Worm (Caenorhabditis elegans): ENCODE results near the gene Y25C1A.13.

Y25C1A.13 gene

ce11 chrII:3105765-3106164 lies 5.3 kb downstream of the Y25C1A.13 start, which contains the start of gene clec-122:
Gene clec-122 (plus strand): TSS chrII:3106065.
- TF ChIP-seq eor-1 (tag; optimal IDR thresholded peaks at IDR 0.05) (no peak), ZK546.5 (tag; optimal IDR thresholded peaks at IDR 0.05) (no peak), nhr-76 (tag; optimal IDR thresholded peaks at IDR 0.05) (no peak), unc-39 (tag; optimal IDR thresholded peaks at IDR 0.05) (no peak), unc-62 (GFP tag; optimal IDR thresholded peaks at IDR 0.05) (no peak), skn-1 (tag; optimal IDR thresholded peaks at IDR 0.05) (no peak), ceh-28 (tag; optimal IDR thresholded peaks at IDR 0.05) (no peak), ama-1 (optimal IDR thresholded peaks at IDR 0.05) (no peak), pqm-1 (tag; optimal IDR thresholded peaks at IDR 0.05) (no peak)

ce11 chrII:3102018-3102417 lies 9.0 kb downstream of the Y25C1A.13 start, which contains the start of gene clec-121:
Gene clec-121 (plus strand): TSS chrII:3102318.
- TF ChIP-seq nhr-12 (tag; optimal IDR thresholded peaks at IDR 0.05) (no peak), egl-27 (tag; optimal IDR thresholded peaks at IDR 0.05) (no peak), ZK546.5 (tag; optimal IDR thresholded peaks at IDR 0.05) (no peak), aly-2 (tag; optimal IDR thresholded peaks at IDR 0.05) (no peak), nhr-67 (tag; optimal IDR thresholded peaks at IDR 0.05) (no peak), nfya-1 (tag; optimal IDR thresholded peaks at IDR 0.05; ENCODE audit: insufficient read depth) (no peak), pha-4 (tag; optimal IDR thresholded peaks at IDR 0.05) (no peak), elt-3 (tag; optimal IDR thresholded peaks at IDR 0.05) (no peak), egl-5 (tag; optimal IDR thresholded peaks at IDR 0.05) (no peak), nhr-237 (tag; optimal IDR thresholded peaks at IDR 0.05) (no peak), nhr-23 (tag; optimal IDR thresholded peaks at IDR 0.05) (no peak), daf-12 (tag; optimal IDR thresholded peaks at IDR 0.05) (no peak), ama-1 (optimal IDR thresholded peaks at IDR 0.05) (no peak), nhr-77 (tag; optimal IDR thresholded peaks at IDR 0.05) (no peak), sea-2 (GFP tag; optimal IDR thresholded peaks at IDR 0.05) (no peak), eor-1 (tag; optimal IDR thresholded peaks at IDR 0.05) (no peak), mdl-1 (tag; optimal IDR thresholded peaks at IDR 0.05) (no peak), lin-15B (tag; optimal IDR thresholded peaks at IDR 0.05) (no peak), ztf-4 (tag; optimal IDR thresholded peaks at IDR 0.05) (no peak)

- TF ChIP-seq fkh-10 (GFP tag; optimal IDR thresholded peaks at IDR 0.05) = no peak
- TF ChIP-seq pqm-1 (tag; optimal IDR thresholded peaks at IDR 0.05) = no peak
- no peak for TF ChIP-seq mdl-1 (tag; optimal IDR thresholded peaks at IDR 0.05)
- no peak for TF ChIP-seq pha-4 (tag; optimal IDR thresholded peaks at IDR 0.05)
- no peak for TF ChIP-seq tbx-2 (tag; optimal IDR thresholded peaks at IDR 0.05)
- no peak for TF ChIP-seq sea-2 (GFP tag; optimal IDR thresholded peaks at IDR 0.05)
- no peak for TF ChIP-seq zag-1 (tag; optimal IDR thresholded peaks at IDR 0.05)
- TF ChIP-seq ceh-82 (tag; optimal IDR thresholded peaks at IDR 0.05) = no peak
- TF ChIP-seq nhr-12 (tag; optimal IDR thresholded peaks at IDR 0.05) = no peak
- TF ChIP-seq unc-62 (GFP tag; optimal IDR thresholded peaks at IDR 0.05) = no peak
- TF ChIP-seq fos-1 (tag; optimal IDR thresholded peaks at IDR 0.05) = no peak
- TF ChIP-seq ztf-4 (tag; optimal IDR thresholded peaks at IDR 0.05) = no peak
- no peak for TF ChIP-seq nhr-76 (tag; optimal IDR thresholded peaks at IDR 0.05)
- no peak for TF ChIP-seq R02D3.7 (tag; optimal IDR thresholded peaks at IDR 0.05)
- no peak for TF ChIP-seq nfya-1 (tag; optimal IDR thresholded peaks at IDR 0.05; ENCODE audit: insufficient read depth)
- TF ChIP-seq snpc-4 (tag; optimal IDR thresholded peaks at IDR 0.05) = no peak
- no peak for TF ChIP-seq nhr-77 (tag; optimal IDR thresholded peaks at IDR 0.05)
- no peak for TF ChIP-seq lsy-12 (tag; optimal IDR thresholded peaks at IDR 0.05)
- TF ChIP-seq daf-12 (tag; optimal IDR thresholded peaks at IDR 0.05) = no peak
These were observed 10.5 kb downstream of the Y25C1A.13 start, which contains the start of gene srg-24 for ce11 chrII:3100546-3100945. Gene srg-24 (minus strand): TSS chrII:3100646.

ce11 chrII:3096857-3097256 lies 14.2 kb downstream of the Y25C1A.13 start, which contains the start of gene Y25C1A.14:
Gene Y25C1A.14 (minus strand): TSS chrII:3096957.
- no peak for TF ChIP-seq nhr-25 (tag; optimal IDR thresholded peaks at IDR 0.05)
- TF ChIP-seq unc-62 (GFP tag; optimal IDR thresholded peaks at IDR 0.05) = no peak
- TF ChIP-seq elt-3 (tag; optimal IDR thresholded peaks at IDR 0.05) = no peak
- no peak for TF ChIP-seq ama-1 (optimal IDR thresholded peaks at IDR 0.05)
- no peak for TF ChIP-seq nhr-28 (tag; optimal IDR thresholded peaks at IDR 0.05)
- TF ChIP-seq R02D3.7 (tag; optimal IDR thresholded peaks at IDR 0.05) = no peak
- TF ChIP-seq tbx-2 (tag; optimal IDR thresholded peaks at IDR 0.05) = no peak
- no peak for TF ChIP-seq egl-5 (tag; optimal IDR thresholded peaks at IDR 0.05)
- TF ChIP-seq snpc-4 (tag; optimal IDR thresholded peaks at IDR 0.05) = no peak
- TF ChIP-seq sea-2 (GFP tag; optimal IDR thresholded peaks at IDR 0.05) = no peak
- no peak for TF ChIP-seq lsy-12 (tag; optimal IDR thresholded peaks at IDR 0.05)
- TF ChIP-seq nhr-11 (tag; optimal IDR thresholded peaks at IDR 0.05) = no peak
- no peak for TF ChIP-seq egl-27 (tag; optimal IDR thresholded peaks at IDR 0.05)
- no peak for TF ChIP-seq nhr-77 (tag; optimal IDR thresholded peaks at IDR 0.05)
- no peak for TF ChIP-seq fos-1 (tag; optimal IDR thresholded peaks at IDR 0.05)
- no peak for TF ChIP-seq daf-12 (tag; optimal IDR thresholded peaks at IDR 0.05)
- no peak for TF ChIP-seq ceh-16 (tag; optimal IDR thresholded peaks at IDR 0.05)
- TF ChIP-seq nhr-237 (tag; optimal IDR thresholded peaks at IDR 0.05) = no peak
- TF ChIP-seq ZK546.5 (tag; optimal IDR thresholded peaks at IDR 0.05) = no peak

Data from whole organism, L3 larva.